Worm (Caenorhabditis elegans) whole organism, L4/young adult: ENCODE results near the gene lgc-1.

Experiments used
- W03F9.2 ChIP-seq: fragments of 150-350 bp; optimal IDR thresholded peaks from 2 replicates; lab custom pipeline; 2014; ENCODE audit warnings: missing biosample characterization, missing genetic modification characterization
- dao-5 ChIP-seq: sonication (generic microtip); optimal IDR thresholded peaks from 2 replicates; lab custom pipeline; 2016; ENCODE audit warnings: missing genotype, missing genetic modification characterization, moderate library complexity, missing compliant biosample characterization
- him-1 ChIP-seq: sonication (generic microtip); optimal IDR thresholded peaks from 2 replicates; lab custom pipeline; 2016; ENCODE audit warnings: missing genotype, missing genetic modification reagents, missing genetic modification characterization, missing compliant biosample characterization

lgc-1 gene

DNA sequence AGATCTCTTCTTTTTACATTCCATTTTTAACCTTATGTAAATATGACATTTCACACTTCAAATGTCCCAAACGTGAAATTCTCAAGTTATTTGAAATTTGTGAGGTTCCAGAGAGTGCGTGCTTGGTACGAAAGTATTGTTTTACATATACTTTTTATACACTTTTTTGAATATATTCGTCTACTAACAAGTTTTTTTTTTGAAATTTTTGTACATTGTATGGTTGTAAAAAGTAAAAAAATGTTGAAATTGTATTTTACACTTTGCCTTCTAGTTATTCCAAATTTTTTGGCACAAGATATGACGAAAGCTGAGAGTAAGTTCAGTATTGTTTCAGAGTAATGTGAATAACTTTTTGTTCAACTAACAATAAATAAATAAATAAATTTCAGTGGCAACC lies at the start of gene lgc-1:
lgc-1 (plus strand) TSS at position 301 of the 400 bp plus-strand sequence.
- TF ChIP-seq W03F9.2 (tag; lab: Kevin White, UChicago): no peak
- TF ChIP-seq him-1: no peak
- TF ChIP-seq dao-5: no peak

ce11 chrV:4094740-4095139 lies 40.1 kb upstream of the lgc-1 start, which contains the start of gene nhr-181:
nhr-181 (plus strand) TSS chrV:4095040.
- no peak for TF ChIP-seq dao-5
- no peak for TF ChIP-seq W03F9.2 (tag; lab: Kevin White, UChicago)
- TF ChIP-seq him-1: no peak

- no peak for TF ChIP-seq dao-5
- TF ChIP-seq W03F9.2 (tag; lab: Kevin White, UChicago): no peak
- TF ChIP-seq him-1: no peak
Observed at ce11 chrV:4101567-4101966, 33.3 kb upstream of the lgc-1 start, which contains the start of gene srj-40. srj-40 (plus strand) TSS chrV:4101867.

DNA sequence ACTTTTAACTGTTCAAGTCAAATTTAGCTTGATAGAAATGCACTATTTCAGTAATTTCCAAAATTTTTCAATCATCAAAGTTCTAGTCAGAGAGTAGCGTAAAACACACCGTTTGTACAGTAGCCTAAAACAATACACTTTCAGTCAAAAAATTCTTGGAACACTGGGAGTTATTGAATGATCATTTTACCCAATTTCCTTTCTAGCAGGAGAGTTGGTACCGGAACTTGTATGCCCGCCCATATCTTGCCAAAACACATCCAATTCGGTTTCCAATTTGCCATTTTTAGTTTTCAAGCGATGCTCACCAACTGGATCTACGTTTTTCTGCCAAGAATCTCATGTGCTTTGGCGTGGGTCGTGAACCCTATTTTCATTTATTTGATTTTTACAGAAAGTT lies 30.5 kb upstream of the lgc-1 start, which contains the start of gene srj-39:
srj-39 (plus strand) TSS at position 301 of the 400 bp plus-strand sequence.
- no peak for TF ChIP-seq W03F9.2 (tag; lab: Kevin White, UChicago)
- no peak for TF ChIP-seq dao-5
- no peak for TF ChIP-seq him-1

ce11 chrV:4106688-4107087 lies 28.1 kb upstream of the lgc-1 start:
- TF ChIP-seq him-1: no peak

ce11 chrV:4109873-4110272 lies 25.0 kb upstream of the lgc-1 start, which contains the start of gene clc-18:
clc-18 (minus strand) TSS chrV:4109973.
- TF ChIP-seq W03F9.2 (tag; lab: Kevin White, UChicago) (no peak), dao-5 (no peak), him-1 (no peak)

DNA sequence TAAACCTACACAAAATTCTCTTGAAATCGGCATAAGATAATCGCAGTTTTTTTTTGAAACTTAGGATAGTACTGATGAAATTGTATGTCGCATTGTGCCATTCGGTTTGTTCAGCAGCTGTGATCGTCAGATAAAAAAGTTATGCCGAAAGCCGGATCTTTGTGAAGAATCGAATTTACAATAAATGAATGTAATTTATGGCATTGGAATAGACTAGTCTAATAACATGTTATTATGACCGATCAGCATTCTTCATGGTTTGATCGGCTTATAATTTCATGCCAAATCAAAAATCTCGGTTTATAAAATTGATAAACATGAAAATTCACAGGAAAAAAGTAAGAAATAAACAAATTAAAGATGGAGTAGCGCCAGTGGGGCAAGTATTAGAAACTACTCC lies 22.3 kb upstream of the lgc-1 start, which contains the start of gene srw-134:
srw-134 (minus strand) TSS at position 101 of the 400 bp plus-strand sequence.
- TF ChIP-seq him-1 (no peak), dao-5 (no peak), W03F9.2 (tag; lab: Kevin White, UChicago) (no peak)

DNA sequence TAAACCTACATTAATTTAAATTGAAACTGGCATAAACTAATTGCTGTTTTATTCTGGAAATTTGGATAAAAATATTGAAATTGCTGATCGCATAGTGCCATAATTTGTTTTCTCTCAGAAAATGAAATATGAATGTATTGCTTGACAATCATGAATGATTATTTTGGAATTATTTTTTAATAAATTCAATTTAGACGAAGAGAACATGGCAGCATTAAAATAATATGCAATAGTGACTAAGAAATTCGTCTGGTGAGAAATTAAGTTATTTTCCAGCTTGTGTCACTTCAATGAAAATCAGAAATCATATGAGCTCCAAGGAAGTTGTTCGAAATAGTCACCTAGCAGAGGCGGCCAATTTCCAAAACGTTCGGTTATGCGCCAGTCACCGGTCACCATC lies 20.2 kb upstream of the lgc-1 start, which contains the start of gene srw-133:
srw-133 (minus strand) TSS at position 101 of the 400 bp plus-strand sequence.
- TF ChIP-seq dao-5 (no peak), him-1 (no peak), W03F9.2 (tag; lab: Kevin White, UChicago) (no peak)

DNA sequence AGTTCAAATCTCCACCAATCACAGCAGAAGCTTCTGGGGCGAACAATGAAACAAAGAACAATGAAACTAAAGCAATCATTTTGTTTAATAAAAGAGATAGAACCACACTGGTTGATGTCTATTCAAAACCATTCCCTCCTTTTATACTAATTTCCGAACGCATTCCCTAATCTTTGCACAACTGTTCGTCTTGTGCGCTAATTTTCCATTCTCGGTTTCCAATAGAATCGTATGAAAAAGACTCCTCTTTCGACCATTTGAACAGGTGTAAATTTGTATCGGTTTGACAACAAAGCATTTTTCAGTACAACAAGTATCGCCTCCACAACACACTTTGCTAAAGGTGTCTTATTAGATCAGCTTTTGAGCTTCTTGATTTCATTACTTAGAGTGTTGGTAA lies 18.8 kb upstream of the lgc-1 start, which contains the start of gene T05B4.8:
T05B4.8 (minus strand) TSS at position 101 of the 400 bp plus-strand sequence.
- TF ChIP-seq W03F9.2 (tag; lab: Kevin White, UChicago): no peak

ce11 chrV:4118332-4118731 lies 16.5 kb upstream of the lgc-1 start, which contains the start of gene T05B4.9:
T05B4.9 (minus strand) TSS chrV:4118432.
- TF ChIP-seq W03F9.2 (tag; lab: Kevin White, UChicago) (no peak), him-1 (no peak), dao-5 (no peak)

DNA sequence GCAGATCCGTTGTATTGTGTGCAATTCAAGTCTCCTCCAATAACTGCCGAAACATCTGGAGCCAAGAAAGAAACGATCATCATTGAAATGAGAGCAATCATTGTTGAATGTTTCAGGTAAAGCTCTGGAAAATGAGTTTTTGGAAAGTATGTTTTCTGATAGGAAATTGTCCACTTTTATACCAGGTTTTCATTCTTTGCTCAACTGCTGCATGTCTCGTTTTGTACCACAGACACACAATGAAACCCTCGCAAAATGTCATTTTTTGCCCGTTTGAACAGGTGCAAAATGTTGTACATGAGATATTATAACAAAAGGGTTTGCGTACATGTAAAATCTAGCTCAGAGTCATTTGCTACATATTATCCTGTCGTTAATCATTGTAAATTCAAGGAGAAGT lies 14.2 kb upstream of the lgc-1 start, which contains the start of gene T05B4.10:
T05B4.10 (minus strand) TSS at position 101 of the 400 bp plus-strand sequence.
- TF ChIP-seq W03F9.2 (tag; lab: Kevin White, UChicago) (no peak), dao-5 (no peak), him-1 (no peak)

DNA sequence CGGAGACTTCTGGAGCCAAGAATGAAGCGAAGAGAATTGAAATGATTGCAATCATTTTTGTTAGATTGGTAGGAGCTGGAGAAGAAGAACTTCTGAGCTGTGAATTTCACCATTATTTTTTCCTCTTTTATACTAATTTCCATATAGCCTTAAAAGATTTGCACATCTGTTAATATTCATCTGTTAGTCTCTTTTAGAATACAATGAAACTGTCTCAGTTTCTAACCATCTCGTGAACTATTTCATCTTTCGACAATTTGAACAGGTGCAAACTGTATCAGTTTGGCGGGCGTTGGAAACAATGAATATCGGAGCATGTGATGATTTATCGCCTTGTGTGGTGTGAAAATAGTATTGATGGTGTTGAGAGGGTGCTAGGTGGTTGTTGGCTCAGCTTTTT lies 12.4 kb upstream of the lgc-1 start, which contains the start of gene phat-5:
phat-5 (minus strand) TSS at position 101 of the 400 bp plus-strand sequence.
- no peak for TF ChIP-seq W03F9.2 (tag; lab: Kevin White, UChicago)
- TF ChIP-seq him-1: no peak
- no peak for TF ChIP-seq dao-5

DNA sequence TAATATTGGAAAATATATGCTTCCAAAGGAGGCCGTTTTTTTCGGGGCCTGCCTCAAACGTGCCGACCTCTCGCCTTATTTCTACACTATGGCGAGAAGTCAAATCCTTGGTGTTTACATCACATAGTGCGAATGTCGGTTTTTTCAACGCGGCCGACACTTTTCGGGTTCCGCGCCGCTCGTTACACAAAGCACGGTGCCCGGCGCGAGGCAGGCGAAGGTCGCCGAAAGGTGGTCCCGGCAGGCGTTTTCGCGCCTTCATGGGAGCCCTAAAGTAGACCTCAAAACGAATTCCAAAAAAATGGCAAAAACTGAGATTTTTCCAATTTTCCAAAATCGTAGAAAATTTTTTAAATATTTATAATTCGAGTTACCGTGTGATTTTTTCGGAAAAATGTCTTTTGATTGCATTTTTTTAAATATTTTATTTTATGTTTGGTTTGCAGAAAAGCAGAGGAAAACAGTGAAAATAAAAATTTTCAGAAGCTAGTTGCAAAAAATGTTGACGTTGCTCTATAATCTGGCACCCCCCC lies 9.2 kb upstream of the lgc-1 start, which contains the start of gene T05B4.12:
T05B4.12 (minus strand) TSS at position 483 of the 533 bp plus-strand sequence.
- TF ChIP-seq dao-5 (no peak), him-1 (no peak), W03F9.2 (tag; lab: Kevin White, UChicago) (no peak)

ce11 chrV:4127435-4127834 lies 7.4 kb upstream of the lgc-1 start, which contains the start of gene T05B4.13:
T05B4.13 (minus strand) TSS chrV:4127535.
- no peak for TF ChIP-seq W03F9.2 (tag; lab: Kevin White, UChicago)
- no peak for TF ChIP-seq him-1
- TF ChIP-seq dao-5: no peak

DNA sequence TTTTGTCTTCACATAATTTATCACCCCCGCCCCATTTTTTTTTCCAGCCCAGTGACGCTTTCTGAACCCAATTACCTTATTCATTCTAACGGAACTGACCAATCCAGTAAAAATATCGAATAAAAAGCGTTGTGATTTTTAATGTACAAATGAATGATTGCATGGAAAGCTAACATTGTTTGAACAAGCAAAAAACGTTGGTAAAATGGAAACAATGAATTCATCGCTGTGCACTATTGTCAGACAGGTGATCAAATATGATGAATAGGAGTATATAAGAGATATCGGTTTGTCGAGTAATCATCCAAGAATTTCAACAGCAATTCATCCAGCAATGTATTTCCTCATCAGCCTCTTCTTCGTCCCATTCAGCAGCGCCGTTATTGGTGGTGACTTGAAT lies 5.2 kb upstream of the lgc-1 start, which contains the start of gene phat-4:
phat-4 (plus strand) TSS at position 301 of the 400 bp plus-strand sequence.
- TF ChIP-seq him-1 (no peak), dao-5 (no peak), W03F9.2 (tag; lab: Kevin White, UChicago) (no peak)
